Worm (Caenorhabditis elegans) whole organism, early embryonic: Measurements from ENCODE around the gene C34C12.2.
A peak's percentile ranks its signal among the peaks of the same experiment; 100 is the strongest.
"Not testable (repeated sequence)": the region's sequence is repeated elsewhere in the genome, so short reads cannot be mapped to it uniquely, and the experiment has no call there.

ENCODE experiments used
- B0310.2 ChIP-seq: sonication (generic microtip); optimal IDR thresholded peaks from 2 replicates; lab custom pipeline; 2016; ENCODE audit warnings: mild to moderate bottlenecking, missing genetic modification characterization, missing compliant biosample characterization
- F13C5.2 ChIP-seq: sonication (generic microtip); optimal IDR thresholded peaks from 2 replicates; lab custom pipeline; 2017; ENCODE audit warnings: mild to moderate bottlenecking, missing genetic modification characterization, inconsistent platforms, missing compliant biosample characterization
- aly-1 ChIP-seq: sonication (generic microtip); optimal IDR thresholded peaks from 2 replicates; lab custom pipeline; 2016; ENCODE audit warnings: missing genetic modification characterization, missing compliant biosample characterization
- ama-1 ChIP-seq: fragments of 150-350 bp; optimal IDR thresholded peaks from 2 replicates; lab custom pipeline; 2014
- ceh-13 ChIP-seq: fragments of 200-800 bp; sonication (Bioruptor generic); optimal IDR thresholded peaks from 2 replicates; lab custom pipeline; 2018; ENCODE audit warnings: mild to moderate bottlenecking, missing genetic modification characterization, missing compliant biosample characterization
- ceh-36 ChIP-seq: sonication (generic microtip); optimal IDR thresholded peaks from 2 replicates; lab custom pipeline; 2016; ENCODE audit warnings: missing genetic modification characterization, inconsistent platforms, missing compliant biosample characterization
- ets-7 ChIP-seq: sonication (generic microtip); optimal IDR thresholded peaks from 2 replicates; lab custom pipeline; 2016; ENCODE audit warnings: missing genotype, missing genetic modification characterization, missing compliant biosample characterization
- flt-1 ChIP-seq: fragments of 200-800 bp; sonication (Bioruptor generic); IDR thresholded peaks from 2 replicates; pipeline ENCODE4 v1.3.6; 2022; ENCODE audit warnings: missing genetic modification characterization, missing compliant biosample characterization
- hmbx-1 ChIP-seq: sonication (generic microtip); optimal IDR thresholded peaks from 2 replicates; lab custom pipeline; 2016; ENCODE audit warnings: mild to moderate bottlenecking, missing genetic modification characterization, missing compliant biosample characterization
- hmg-4 ChIP-seq: fragments of 200-800 bp; sonication (Bioruptor generic); optimal IDR thresholded peaks from 2 replicates; lab custom pipeline; 2018; ENCODE audit warnings: mild to moderate bottlenecking, missing genetic modification characterization, missing compliant biosample characterization
- hnd-1 ChIP-seq: sonication (generic microtip); optimal IDR thresholded peaks from 2 replicates; lab custom pipeline; 2016; ENCODE audit warnings: missing genetic modification characterization, missing compliant biosample characterization
- pes-1 ChIP-seq: fragments of 200-800 bp; sonication (Bioruptor generic); IDR thresholded peaks from 2 replicates; pipeline ENCODE4 v1.3.6; 2022; ENCODE audit warnings: missing genetic modification reagents, missing genetic modification characterization, missing compliant biosample characterization
- scrt-1 ChIP-seq: fragments of 200-800 bp; sonication (Bioruptor generic); IDR thresholded peaks from 2 replicates; pipeline ENCODE4 v1.3.6; 2022; ENCODE audit warnings: missing genetic modification characterization, missing compliant biosample characterization
- sea-1 ChIP-seq: fragments of 200-800 bp; sonication (Bioruptor generic); conservative IDR thresholded peaks from 2 replicates; pipeline ENCODE4 v1.3.6; 2022; ENCODE audit warnings: missing genetic modification characterization, missing compliant biosample characterization
- tbx-11 ChIP-seq: fragments of 200-800 bp; sonication (Bioruptor generic); IDR thresholded peaks from 2 replicates; pipeline ENCODE4 v1.3.6; 2022; ENCODE audit warnings: missing genetic modification characterization, missing compliant biosample characterization
- tbx-37 ChIP-seq: fragments of 200-800 bp; sonication (Bioruptor generic); conservative IDR thresholded peaks from 2 replicates; pipeline ENCODE4 v1.3.6; 2022; ENCODE audit warnings: missing genetic modification reagents, missing genetic modification characterization, missing compliant biosample characterization
- tra-4 ChIP-seq: sonication (generic microtip); optimal IDR thresholded peaks from 2 replicates; lab custom pipeline; 2017; ENCODE audit warnings: missing genetic modification characterization, missing compliant biosample characterization

C34C12.2 gene

DNA sequence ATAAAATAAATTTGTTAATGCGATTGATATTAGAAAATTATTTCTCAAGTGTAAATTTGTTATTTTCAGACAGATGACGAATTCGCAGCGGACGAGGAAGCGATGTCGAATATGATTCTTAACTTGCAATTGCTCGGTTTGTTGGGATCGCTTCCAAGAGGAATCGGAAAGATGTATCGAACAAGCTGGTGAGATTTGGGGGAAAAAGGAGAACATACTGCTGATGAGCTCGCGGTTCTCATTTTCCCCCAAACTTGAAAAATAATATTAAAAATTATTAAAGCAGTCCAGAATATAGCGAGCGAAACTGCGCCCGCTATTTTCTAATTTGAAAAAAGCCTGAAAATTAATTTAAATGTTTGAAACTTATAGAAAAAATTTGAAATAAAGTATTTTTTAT is at the start of gene C34C12.2:
Gene C34C12.2 (plus strand): TSS at position 301 of the 400 bp plus-strand sequence.
- TF ChIP-seq tbx-11 (GFP tag; lab: Robert Waterston, UW); flt-1 (GFP tag; lab: Robert Waterston, UW); tra-4 (tag; lab: Kevin White, UChicago): not testable (repeated sequence)

DNA sequence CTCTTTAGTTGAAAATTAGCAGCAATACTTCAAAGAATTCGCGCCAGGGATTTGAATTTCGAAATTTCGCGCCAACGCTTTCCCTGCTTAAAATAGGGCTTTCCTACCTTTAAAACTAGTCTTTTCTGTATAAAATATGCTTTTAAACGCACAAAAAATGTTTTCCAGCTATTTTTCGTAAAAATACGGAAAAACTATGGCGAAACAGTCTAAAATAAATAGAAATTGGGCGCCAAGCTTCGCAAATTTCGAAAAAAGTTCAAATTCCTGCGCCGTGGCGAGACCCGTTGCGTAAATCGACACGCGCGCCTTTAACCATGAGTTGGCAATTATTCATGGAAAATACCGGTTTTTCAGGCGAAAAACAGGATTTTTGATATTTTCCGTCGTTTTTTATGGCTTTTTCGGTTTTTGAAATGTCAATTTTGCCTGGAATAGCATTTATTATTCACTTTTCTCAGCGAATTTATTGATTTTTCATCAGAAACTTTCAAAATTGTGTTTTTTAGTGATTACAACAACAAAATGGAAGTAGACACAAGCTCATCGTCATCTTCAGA is 49.2 kb upstream of the C34C12.2 start, which contains the start of the genes npp-9 and F59A2.5:
Gene npp-9 (minus strand): TSS at position 126 of the 560 bp plus-strand sequence.
Gene F59A2.5 (plus strand): TSS at position 510 of the 560 bp plus-strand sequence.
- TF ChIP-seq ceh-36 (no peak), hnd-1 (tag; lab: Kevin White, UChicago) (no peak), tra-4 (tag; lab: Kevin White, UChicago) (no peak), ceh-13 (no peak), tbx-11 (GFP tag; lab: Robert Waterston, UW) (0 out of 2 replicates have a peak, but pooled peaks have one; percentile 24), tbx-37 (GFP tag; lab: Robert Waterston, UW) (no peak), scrt-1 (GFP tag; lab: Robert Waterston, UW) (no peak), hmg-4 (no peak), B0310.2 (tag; lab: Kevin White, UChicago) (no peak), F13C5.2 (tag; lab: Kevin White, UChicago) (peak; percentile 32)

ce11 chrIII:3405535-3405934 is 48.1 kb upstream of the C34C12.2 start, which contains the start of gene golg-4:
Gene golg-4 (plus strand): TSS chrIII:3405568.
- TF ChIP-seq B0310.2 (tag; lab: Kevin White, UChicago) (no peak), aly-1 (tag; lab: Kevin White, UChicago) (no peak), flt-1 (GFP tag; lab: Robert Waterston, UW) (no peak), tbx-37 (GFP tag; lab: Robert Waterston, UW) (no peak), tra-4 (tag; lab: Kevin White, UChicago) (no peak), tbx-11 (GFP tag; lab: Robert Waterston, UW) (no peak), sea-1 (GFP tag; lab: Robert Waterston, UW) (no peak), ets-7 (tag; lab: Kevin White, UChicago) (no peak), ceh-13 (no peak), scrt-1 (GFP tag; lab: Robert Waterston, UW) (no peak), ceh-36 (no peak), hnd-1 (tag; lab: Kevin White, UChicago) (no peak), ama-1 (no peak), hmbx-1 (no peak)

DNA sequence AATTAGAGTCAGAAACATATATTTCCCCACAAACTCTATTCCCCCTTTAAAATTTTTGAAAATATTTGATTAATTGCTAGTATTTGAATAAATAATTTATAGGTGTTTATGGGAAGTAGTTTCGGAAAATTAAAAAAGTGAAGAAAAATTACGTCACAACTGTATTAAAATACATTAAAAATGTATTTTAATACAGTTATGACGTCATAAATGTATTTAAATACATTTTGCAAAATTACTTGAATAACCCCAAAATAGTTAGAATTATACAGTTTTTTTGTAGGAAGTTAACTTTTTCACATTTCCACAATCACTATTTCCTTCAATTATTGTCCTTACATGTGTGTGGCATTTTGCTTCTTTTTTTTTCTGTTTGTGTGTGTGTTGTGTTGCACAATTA is 40.1 kb upstream of the C34C12.2 start:
- TF ChIP-seq ceh-13 (no peak), pes-1 (GFP tag; lab: Robert Waterston, UW) (no peak), tra-4 (tag; lab: Kevin White, UChicago) (no peak), tbx-11 (GFP tag; lab: Robert Waterston, UW) (no peak), hmbx-1 (no peak), scrt-1 (GFP tag; lab: Robert Waterston, UW) (no peak), ama-1 (no peak), ets-7 (tag; lab: Kevin White, UChicago) (no peak), hnd-1 (tag; lab: Kevin White, UChicago) (no peak), F13C5.2 (tag; lab: Kevin White, UChicago) (no peak), aly-1 (tag; lab: Kevin White, UChicago) (no peak), flt-1 (GFP tag; lab: Robert Waterston, UW) (no peak), B0310.2 (tag; lab: Kevin White, UChicago) (no peak), tbx-37 (GFP tag; lab: Robert Waterston, UW) (no peak), hmg-4 (no peak), sea-1 (GFP tag; lab: Robert Waterston, UW) (no peak), ceh-36 (no peak)

DNA sequence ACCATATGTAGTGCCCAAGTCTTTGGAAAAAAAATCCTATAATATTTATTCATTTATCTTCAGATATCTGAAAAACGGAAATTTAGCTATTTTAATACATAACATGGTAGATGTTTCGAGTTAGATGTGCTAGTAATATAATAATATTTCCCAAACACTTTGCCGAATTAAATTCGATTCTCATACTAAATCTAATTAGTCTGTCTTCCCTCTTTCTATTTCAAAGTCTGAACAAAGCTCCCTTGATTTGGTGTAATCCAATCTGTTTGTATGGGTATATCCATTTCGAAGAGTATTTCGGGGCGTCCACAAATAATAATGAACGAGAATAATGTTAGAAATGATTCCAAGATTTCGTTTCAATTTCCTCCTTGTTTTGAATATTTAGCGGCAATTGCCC is 39.2 kb upstream of the C34C12.2 start:
- TF ChIP-seq F13C5.2 (tag; lab: Kevin White, UChicago) (no peak), hmg-4 (no peak), sea-1 (GFP tag; lab: Robert Waterston, UW) (no peak), ceh-36 (no peak), ama-1 (no peak), hmbx-1 (no peak), ceh-13 (no peak), hnd-1 (tag; lab: Kevin White, UChicago) (no peak), scrt-1 (GFP tag; lab: Robert Waterston, UW) (no peak), tbx-37 (GFP tag; lab: Robert Waterston, UW) (no peak), flt-1 (GFP tag; lab: Robert Waterston, UW) (no peak), tra-4 (tag; lab: Kevin White, UChicago) (no peak), B0310.2 (tag; lab: Kevin White, UChicago) (no peak), aly-1 (tag; lab: Kevin White, UChicago) (no peak), pes-1 (GFP tag; lab: Robert Waterston, UW) (no peak), tbx-11 (GFP tag; lab: Robert Waterston, UW) (no peak), ets-7 (tag; lab: Kevin White, UChicago) (no peak)

ce11 chrIII:3417453-3417852 is 36.1 kb upstream of the C34C12.2 start:
- TF ChIP-seq scrt-1 (GFP tag; lab: Robert Waterston, UW) (no peak), ceh-36 (no peak), pes-1 (GFP tag; lab: Robert Waterston, UW) (no peak), F13C5.2 (tag; lab: Kevin White, UChicago) (no peak), hmbx-1 (no peak), tra-4 (tag; lab: Kevin White, UChicago) (no peak), ceh-13 (no peak), hmg-4 (no peak), tbx-37 (GFP tag; lab: Robert Waterston, UW) (no peak), hnd-1 (tag; lab: Kevin White, UChicago) (no peak), flt-1 (GFP tag; lab: Robert Waterston, UW) (no peak), sea-1 (GFP tag; lab: Robert Waterston, UW) (no peak), tbx-11 (GFP tag; lab: Robert Waterston, UW) (no peak), ets-7 (tag; lab: Kevin White, UChicago) (no peak), aly-1 (tag; lab: Kevin White, UChicago) (no peak), B0310.2 (tag; lab: Kevin White, UChicago) (no peak), ama-1 (no peak)

ce11 chrIII:3418906-3419305 is 34.7 kb upstream of the C34C12.2 start:
- TF ChIP-seq ceh-13 (no peak), B0310.2 (tag; lab: Kevin White, UChicago) (no peak), aly-1 (tag; lab: Kevin White, UChicago) (no peak), tbx-11 (GFP tag; lab: Robert Waterston, UW) (no peak)
